Worm (Caenorhabditis elegans) whole organism, L1 larva: Measurements from ENCODE around the gene Y69E1A.1.

Experiments
- ama-1 ChIP-seq: fragments of 150-350 bp; optimal IDR thresholded peaks from 2 replicates; lab custom pipeline; 2014
- ceh-63 ChIP-seq: fragments of 200-800 bp; sonication (Bioruptor generic); optimal IDR thresholded peaks from 2 replicates; lab custom pipeline; 2018; ENCODE audit warnings: mild to moderate bottlenecking, missing genetic modification characterization, missing compliant biosample characterization
- dpl-1 ChIP-seq, 3 experiments: fragments of 150-350 bp in 2 of 3; sonication (generic microtip) in 1 of 3; optimal IDR thresholded peaks; 2 replicates each; lab custom pipeline; 2014 to 2017; ENCODE audit warnings: missing biosample characterization in 3 of 3, missing genetic modification characterization in 3 of 3, missing genetic modification reagents in 3 of 3
- lin-35 ChIP-seq, 2 experiments: fragments of 150-350 bp; optimal IDR thresholded peaks; 2 replicates each; lab custom pipeline; 2014; ENCODE audit warnings: missing biosample characterization in 2 of 2, missing genetic modification characterization in 2 of 2, missing genetic modification reagents in 2 of 2
- nhr-84 ChIP-seq: sonication (generic microtip); optimal IDR thresholded peaks from 2 replicates; lab custom pipeline; 2017; ENCODE audit warnings: missing biosample characterization, missing genetic modification characterization
- sox-4 ChIP-seq: sonication (generic microtip); optimal IDR thresholded peaks from 2 replicates; lab custom pipeline; 2016; ENCODE audit warnings: missing genetic modification characterization, missing compliant biosample characterization
- sptf-1 ChIP-seq: fragments of 150-350 bp; optimal IDR thresholded peaks from 2 replicates; lab custom pipeline; 2014; ENCODE audit warnings: missing biosample characterization, missing genetic modification characterization
- zag-1 ChIP-seq: fragments of 150-350 bp; optimal IDR thresholded peaks from 2 replicates; lab custom pipeline; 2014; ENCODE audit warnings: missing biosample characterization, missing genetic modification characterization
- ztf-11 ChIP-seq, 2 experiments: sonication (generic microtip); optimal IDR thresholded peaks; 2 replicates each; lab custom pipeline; 2016 to 2017; ENCODE audit warnings: missing genetic modification characterization in 2 of 2, missing biosample characterization in 1 of 2, missing compliant biosample characterization in 1 of 2

ce11 chrIV:10909708-10910107 lies 39.0 kb downstream of the Y69E1A.1 start, which contains the start of gene pyk-2:
- TF ChIP-seq nhr-84 (tag; lab: Kevin White, UChicago): no peak
- TF ChIP-seq ama-1: no peak
- TF ChIP-seq ztf-11 (tag; optimal IDR thresholded peaks at IDR 0.05; lab: Kevin White, UChicago): no peak
- TF ChIP-seq lin-35 (GFP tag; optimal IDR thresholded peaks at IDR 0.05; lab: Kevin White, UChicago): peak in 1 of 2 experiments; percentile 29
- no peak for TF ChIP-seq zag-1
- TF ChIP-seq sptf-1 (tag; lab: Kevin White, UChicago): no peak
- no peak for TF ChIP-seq ceh-63
- TF ChIP-seq dpl-1 (GFP tag; optimal IDR thresholded peaks at IDR 0.05; lab: Kevin White, UChicago): no peak
- TF ChIP-seq sox-4 (tag; lab: Kevin White, UChicago): no peak
